Fruit fly (Drosophila melanogaster) whole organism, embryonic: ENCODE results near the gene Rab5.

Experiments
- CG10366 ChIP-seq: fragments of 200-800 bp; sonication (Bioruptor generic); IDR thresholded peaks from 2 replicates; pipeline ENCODE4 v1.3.6; 2022; ENCODE audit warnings: missing biosample characterization, missing genetic modification characterization
- CG10462 ChIP-seq: fragments of 200-800 bp; sonication (Bioruptor generic); optimal IDR thresholded peaks from 2 replicates; lab custom pipeline; 2016; ENCODE audit warnings: missing biosample characterization, missing genetic modification characterization
- CG11093 ChIP-seq: fragments of 200-800 bp; sonication (Bioruptor generic); IDR thresholded peaks from 3 replicates; pipeline ENCODE4 v1.3.6; 2022; ENCODE audit warnings: missing biosample characterization, missing genetic modification characterization
- CG1233 ChIP-seq: fragments of 200-800 bp; sonication (Bioruptor generic); optimal IDR thresholded peaks from 4 replicates; lab custom pipeline; 2018; ENCODE audit warnings: missing biosample characterization, mild to moderate bottlenecking, missing genetic modification characterization
- CG13775 ChIP-seq: fragments of 200-800 bp; sonication (Bioruptor generic); optimal IDR thresholded peaks from 3 replicates; lab custom pipeline; 2017; ENCODE audit warnings: missing biosample characterization, mild to moderate bottlenecking, missing genetic modification characterization
- CG15479 ChIP-seq: fragments of 200-800 bp; sonication (Bioruptor generic); optimal IDR thresholded peaks from 3 replicates; lab custom pipeline; 2019; ENCODE audit warnings: missing biosample characterization, mild to moderate bottlenecking, missing genetic modification characterization, moderate library complexity
- CG16779 ChIP-seq: fragments of 200-800 bp; sonication (Bioruptor generic); IDR thresholded peaks from 2 replicates; pipeline ENCODE4 v1.3.6; 2022; ENCODE audit warnings: missing biosample characterization, missing genetic modification characterization
- CG17361 ChIP-seq: fragments of 200-800 bp; sonication (Bioruptor generic); IDR thresholded peaks from 3 replicates; pipeline ENCODE4 v1.3.6; 2022; ENCODE audit warnings: missing biosample characterization, missing genetic modification characterization
- CG17385 ChIP-seq: fragments of 200-800 bp; sonication (Bioruptor generic); optimal IDR thresholded peaks from 3 replicates; lab custom pipeline; 2018; ENCODE audit warnings: missing biosample characterization, mild to moderate bottlenecking, missing genetic modification characterization
- CG1832 ChIP-seq: fragments of 200-800 bp; sonication (Bioruptor generic); optimal IDR thresholded peaks from 2 replicates; lab custom pipeline; 2017; ENCODE audit warnings: missing biosample characterization, mild to moderate bottlenecking, missing genetic modification characterization, inconsistent platforms
- CG34224 ChIP-seq: fragments of 200-800 bp; sonication (Bioruptor generic); IDR thresholded peaks from 3 replicates; pipeline ENCODE4 v1.3.6; 2022; ENCODE audit warnings: missing biosample characterization, missing genetic modification characterization; ENCODE audit not compliant: partially characterized antibody
- CG4707 ChIP-seq: fragments of 200-800 bp; sonication (Bioruptor generic); optimal IDR thresholded peaks from 2 replicates; lab custom pipeline; 2018; ENCODE audit warnings: missing biosample characterization, mild to moderate bottlenecking, missing genetic modification characterization, moderate library complexity
- CG6791 ChIP-seq: fragments of 200-800 bp; sonication (Bioruptor generic); IDR thresholded peaks from 3 replicates; pipeline ENCODE4 v1.3.6; 2022; ENCODE audit warnings: missing biosample characterization, missing genetic modification characterization; ENCODE audit not compliant: partially characterized antibody
- CG7786 ChIP-seq: fragments of 200-800 bp; sonication (Bioruptor generic); optimal IDR thresholded peaks from 2 replicates; lab custom pipeline; 2016; ENCODE audit warnings: missing biosample characterization, missing genetic modification characterization
- CG7963 ChIP-seq: fragments of 200-800 bp; sonication (Bioruptor generic); IDR thresholded peaks from 3 replicates; pipeline ENCODE4 v1.3.6; 2022; ENCODE audit warnings: missing biosample characterization, missing genetic modification characterization; ENCODE audit not compliant: partially characterized antibody
- CG8924 ChIP-seq: fragments of 200-800 bp; optimal IDR thresholded peaks from 3 replicates; lab custom pipeline; 2019; ENCODE audit warnings: missing biosample characterization, mild to moderate bottlenecking, missing genetic modification characterization, moderate library complexity
- CG9215 ChIP-seq: fragments of 200-800 bp; sonication (Bioruptor generic); IDR thresholded peaks from 2 replicates; pipeline ENCODE4 v1.3.6; 2022; ENCODE audit warnings: missing biosample characterization, missing genetic modification characterization
- CHES-1-like ChIP-seq: fragments of 200-800 bp; sonication (Bioruptor generic); optimal IDR thresholded peaks from 2 replicates; lab custom pipeline; 2016; ENCODE audit warnings: missing biosample characterization, missing genetic modification characterization
- Doc3 ChIP-seq: fragments of 200-800 bp; sonication (Bioruptor generic); IDR thresholded peaks from 3 replicates; pipeline ENCODE4 v1.3.6; 2022; ENCODE audit warnings: missing biosample characterization, missing genetic modification characterization; ENCODE audit not compliant: partially characterized antibody
- Drgx ChIP-seq: fragments of 200-800 bp; sonication (Bioruptor generic); IDR thresholded peaks from 2 replicates; pipeline ENCODE4 v1.3.6; 2022; ENCODE audit warnings: missing biosample characterization, missing genetic modification characterization
- Elba2 ChIP-seq: fragments of 200-800 bp; sonication (Bioruptor generic); optimal IDR thresholded peaks from 3 replicates; lab custom pipeline; 2016; ENCODE audit warnings: missing biosample characterization, missing genetic modification characterization
- Ets65A ChIP-seq: fragments of 200-800 bp; sonication (Bioruptor generic); peaks from one replicate; lab custom pipeline; 2016; ENCODE audit warnings: missing biosample characterization, missing genetic modification characterization
- Ets97D ChIP-seq: fragments of 200-800 bp; sonication (Bioruptor generic); optimal IDR thresholded peaks from 3 replicates; lab custom pipeline; 2016; ENCODE audit warnings: missing biosample characterization, missing genetic modification characterization
- H15 ChIP-seq: fragments of 200-800 bp; sonication (Bioruptor generic); IDR thresholded peaks from 3 replicates; pipeline ENCODE4 v1.3.6; 2022; ENCODE audit warnings: missing biosample characterization, missing genetic modification characterization
- HLH4C ChIP-seq: fragments of 200-800 bp; sonication (Bioruptor generic); IDR thresholded peaks from 3 replicates; pipeline ENCODE4 v1.3.6; 2022; ENCODE audit warnings: missing biosample characterization, missing genetic modification characterization; ENCODE audit not compliant: partially characterized antibody
- Hmr ChIP-seq: fragments of 200-800 bp; sonication (Bioruptor generic); optimal IDR thresholded peaks from 3 replicates; lab custom pipeline; 2017; ENCODE audit warnings: mild to moderate bottlenecking, missing biosample characterization, missing genetic modification reagents, missing genetic modification characterization
- Hr39 ChIP-seq: fragments of >200 bp; optimal IDR thresholded peaks from 2 replicates; lab custom pipeline; 2017
- Lhr ChIP-seq: fragments of 200-800 bp; sonication (Bioruptor generic); optimal IDR thresholded peaks from 3 replicates; lab custom pipeline; 2017; ENCODE audit warnings: mild to moderate bottlenecking, missing biosample characterization, missing genetic modification reagents, missing genetic modification characterization
- Opbp ChIP-seq: fragments of 200-800 bp; sonication (Bioruptor generic); IDR thresholded peaks from 3 replicates; pipeline ENCODE4 v1.3.6; 2022; ENCODE audit warnings: missing biosample characterization, missing genetic modification characterization; ENCODE audit not compliant: partially characterized antibody
- Scr ChIP-seq: fragments of 200-800 bp; sonication (Bioruptor generic); IDR thresholded peaks from 2 replicates; pipeline ENCODE4 v1.3.6; 2022; ENCODE audit warnings: missing biosample characterization, missing genetic modification characterization; ENCODE audit not compliant: partially characterized antibody
- Sox100B ChIP-seq: fragments of 200-800 bp; sonication (Bioruptor generic); optimal IDR thresholded peaks from 3 replicates; lab custom pipeline; 2018; ENCODE audit warnings: missing biosample characterization, mild to moderate bottlenecking, missing genetic modification characterization
- Trl ChIP-seq, 3 experiments: fragments of >200 bp in 2 of 3; fragments of 200-800 bp in 1 of 3; sonication (Bioruptor generic) in 1 of 3; optimal IDR thresholded peaks; 2 replicates in 1 of 3; 3 replicates in 2 of 3; lab custom pipeline; 2016 to 2017; ENCODE audit warnings: missing biosample characterization in 1 of 3, missing genetic modification characterization in 1 of 3
- Xrp1 ChIP-seq: fragments of 200-800 bp; sonication (Bioruptor generic); IDR thresholded peaks from 2 replicates; pipeline ENCODE4 v1.3.6; 2022; ENCODE audit warnings: missing biosample characterization, missing genetic modification characterization
- bbx ChIP-seq: fragments of 200-800 bp; sonication (Bioruptor generic); IDR thresholded peaks from 2 replicates; pipeline ENCODE4 v1.3.6; 2022; ENCODE audit warnings: missing biosample characterization, missing genetic modification characterization; ENCODE audit not compliant: partially characterized antibody
- ci ChIP-seq: fragments of 200-800 bp; sonication (Bioruptor generic); IDR thresholded peaks from 3 replicates; pipeline ENCODE4 v1.3.6; 2022; ENCODE audit warnings: missing biosample characterization, missing genetic modification characterization
- danr ChIP-seq: fragments of 200-800 bp; sonication (Bioruptor generic); IDR thresholded peaks from 2 replicates; pipeline ENCODE4 v1.3.6; 2022; ENCODE audit warnings: missing biosample characterization, missing genetic modification characterization
- eyg ChIP-seq: fragments of 200-800 bp; sonication (Bioruptor generic); optimal IDR thresholded peaks from 3 replicates; lab custom pipeline; 2016; ENCODE audit warnings: missing biosample characterization, missing genetic modification characterization
- ftz-f1 ChIP-seq: fragments of 200-800 bp; sonication (Bioruptor generic); optimal IDR thresholded peaks from 2 replicates; lab custom pipeline; 2016; ENCODE audit warnings: missing biosample characterization, missing genetic modification characterization
- grn ChIP-seq: fragments of 200-800 bp; sonication (Bioruptor generic); optimal IDR thresholded peaks from 3 replicates; lab custom pipeline; 2017; ENCODE audit warnings: missing biosample characterization, missing genetic modification characterization
- gsb ChIP-seq: fragments of 200-800 bp; sonication (Bioruptor generic); IDR thresholded peaks from 2 replicates; pipeline ENCODE4 v1.3.6; 2022; ENCODE audit warnings: missing biosample characterization, missing genetic modification characterization
- h ChIP-seq: fragments of >200 bp; optimal IDR thresholded peaks from 2 replicates; lab custom pipeline; 2017
- hbn ChIP-seq: fragments of 200-800 bp; sonication (Bioruptor generic); IDR thresholded peaks from 2 replicates; pipeline ENCODE4 v1.3.6; 2022; ENCODE audit warnings: missing biosample characterization, missing genetic modification characterization; ENCODE audit not compliant: partially characterized antibody
- jing ChIP-seq: fragments of 200-800 bp; sonication (Bioruptor generic); optimal IDR thresholded peaks from 2 replicates; lab custom pipeline; 2018; ENCODE audit warnings: missing biosample characterization, mild to moderate bottlenecking, missing genetic modification characterization
- knrl ChIP-seq: fragments of 200-800 bp; sonication (Bioruptor generic); IDR thresholded peaks from 3 replicates; pipeline ENCODE4 v1.3.6; 2022; ENCODE audit warnings: missing biosample characterization, missing genetic modification characterization; ENCODE audit not compliant: partially characterized antibody
- mam ChIP-seq: fragments of 200-800 bp; sonication (Bioruptor generic); optimal IDR thresholded peaks from 3 replicates; lab custom pipeline; 2016; ENCODE audit warnings: missing biosample characterization, missing genetic modification characterization
- nom ChIP-seq: fragments of 200-800 bp; sonication (Bioruptor generic); optimal IDR thresholded peaks from 2 replicates; lab custom pipeline; 2017; ENCODE audit warnings: missing biosample characterization, missing genetic modification characterization, mild to moderate bottlenecking, moderate library complexity, missing genetic modification reagents
- phol ChIP-seq: fragments of 200-800 bp; sonication (Bioruptor generic); optimal IDR thresholded peaks from 3 replicates; lab custom pipeline; 2018; ENCODE audit warnings: missing biosample characterization, mild to moderate bottlenecking, missing genetic modification characterization, moderate library complexity
- shn ChIP-seq: fragments of 200-800 bp; sonication (Bioruptor generic); optimal IDR thresholded peaks from 3 replicates; lab custom pipeline; 2016; ENCODE audit warnings: missing biosample characterization, missing genetic modification characterization
- tio ChIP-seq: fragments of 200-800 bp; sonication (Bioruptor generic); optimal IDR thresholded peaks from 2 replicates; lab custom pipeline; 2017; ENCODE audit warnings: missing biosample characterization, missing genetic modification characterization, inconsistent platforms
- vnd ChIP-seq: fragments of 200-800 bp; sonication (Bioruptor generic); IDR thresholded peaks from 3 replicates; pipeline ENCODE4 v1.3.6; 2022; ENCODE audit warnings: missing biosample characterization, missing genetic modification characterization; ENCODE audit not compliant: partially characterized antibody

Gene Rab5

DNA sequence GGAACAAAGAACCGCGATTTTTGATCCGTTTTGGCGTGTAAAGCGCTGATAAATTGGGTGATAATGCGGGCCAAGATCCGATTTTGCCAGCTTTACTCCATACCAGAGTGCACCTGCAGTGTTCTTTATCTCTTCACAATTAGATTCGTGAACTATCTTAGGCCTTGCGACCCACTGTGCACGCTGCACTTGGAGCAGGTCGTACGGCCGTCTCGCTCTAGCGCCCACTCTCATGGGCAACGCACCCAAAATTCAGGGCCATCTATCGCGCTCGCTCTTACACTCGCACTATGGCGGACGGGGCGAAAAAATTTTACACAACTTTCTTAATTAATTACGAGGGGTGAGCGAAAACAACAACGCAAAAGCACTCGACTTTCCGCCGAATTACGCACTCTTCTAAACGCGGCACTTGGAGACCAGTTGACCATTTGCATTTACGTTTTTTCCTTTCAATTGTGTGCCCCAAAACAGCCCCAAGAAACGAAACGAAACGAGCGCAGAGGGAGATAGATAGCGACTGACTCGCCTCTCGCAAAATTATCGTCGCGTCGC is 796 bp downstream of the Rab5 start (continued):
- TF ChIP-seq CG17361 (GFP tag; lab: Robert Waterston, UW) (no peak), gsb (GFP tag; lab: Robert Waterston, UW) (no peak), nom (GFP tag; lab: Kevin White, UChicago) (no peak), CHES-1-like (no peak), Elba2 (GFP tag; lab: Kevin White, UChicago) (no peak), CG15479 (GFP tag; lab: Kevin White, UChicago) (no peak), shn (GFP tag; lab: Kevin White, UChicago) (no peak), vnd (GFP tag; lab: Robert Waterston, UW) (peak; percentile 66), tio (GFP tag; lab: Kevin White, UChicago) (no peak), Lhr (GFP tag; lab: Kevin White, UChicago) (no peak), CG34224 (no peak), hbn (GFP tag; lab: Robert Waterston, UW) (no peak), Opbp (GFP tag; lab: Robert Waterston, UW) (peak; percentile 64; the same call in 1 of the 3 replicates), Xrp1 (GFP tag; lab: Robert Waterston, UW) (no peak), phol (tag; lab: Kevin White, UChicago) (peak; percentile 90), Ets97D (GFP tag; lab: Kevin White, UChicago) (no peak), knrl (GFP tag; lab: Robert Waterston, UW) (peak; percentile 61), Doc3 (GFP tag; lab: Robert Waterston, UW) (no peak), CG7786 (no peak), jing (no peak), eyg (GFP tag; lab: Kevin White, UChicago) (no peak), CG10366 (no peak), Drgx (GFP tag; lab: Robert Waterston, UW) (peak; percentile 13; the same call in 1 of the 2 replicates), CG17385 (GFP tag; lab: Kevin White, UChicago) (no peak), CG9215 (GFP tag; lab: Robert Waterston, UW) (no peak), Scr (GFP tag; lab: Robert Waterston, UW) (0 out of 2 replicates have a peak, but pooled peaks have one; percentile 26), H15 (GFP tag; lab: Robert Waterston, UW) (no peak), HLH4C (GFP tag; lab: Robert Waterston, UW) (peak; percentile 44; the same call in 2 of the 3 replicates), CG4707 (GFP tag; lab: Kevin White, UChicago) (peak; percentile 95), h (lab: Kevin White, UChicago) (no peak), CG16779 (no peak), CG10462 (no peak), CG8924 (tag; lab: Kevin White, UChicago) (no peak), danr (GFP tag; lab: Robert Waterston, UW) (no peak), CG13775 (no peak), Sox100B (GFP tag; lab: Kevin White, UChicago) (no peak), grn (GFP tag; lab: Kevin White, UChicago) (no peak), CG7963 (peak; percentile 59; the same call in 2 of the 3 replicates), CG1832 (GFP tag; lab: Kevin White, UChicago) (peak; percentile 95), mam (GFP tag; lab: Kevin White, UChicago) (no peak), Hmr (GFP tag; lab: Kevin White, UChicago) (no peak), CG1233 (GFP tag; lab: Kevin White, UChicago) (no peak), CG6791 (GFP tag; lab: Robert Waterston, UW) (peak; percentile 67), ci (GFP tag; lab: Robert Waterston, UW) (peak; percentile 5; the same call in 2 of the 3 replicates), bbx (peak; percentile 72), Hr39 (lab: Kevin White, UChicago) (no peak), Trl (optimal IDR thresholded peaks at IDR 0.05; lab: Kevin White, UChicago) (peak in 1 of 2 experiments; percentile 21), Trl (GFP tag; optimal IDR thresholded peaks at IDR 0.05; lab: Kevin White, UChicago) (peak; percentile 20), CG11093 (no peak), Ets65A (GFP tag; lab: Kevin White, UChicago) (no peak), ftz-f1 (GFP tag; lab: Kevin White, UChicago) (peak; percentile 97)
